Worm (Caenorhabditis elegans) whole organism, L4 larva: ENCODE data around the gene iffb-1.

Source experiments
- ama-1 ChIP-seq: fragments of 150-350 bp; optimal IDR thresholded peaks from 2 replicates; lab custom pipeline; 2014; ENCODE audit warnings: inconsistent platforms, mixed read lengths
- arid-1 ChIP-seq: fragments of 200-800 bp; sonication (Bioruptor generic); conservative IDR thresholded peaks from 2 replicates; pipeline ENCODE4 v1.3.6; 2022; ENCODE audit warnings: missing genetic modification reagents, missing genetic modification characterization, missing compliant biosample characterization
- dmd-9 ChIP-seq: fragments of 200-800 bp; sonication (Bioruptor generic); IDR thresholded peaks from 2 replicates; pipeline ENCODE4 v1.3.6; 2022; ENCODE audit warnings: missing genetic modification reagents, missing genetic modification characterization, missing compliant biosample characterization
- fkh-10 ChIP-seq: fragments of 150-350 bp; optimal IDR thresholded peaks from 2 replicates; lab custom pipeline; 2014; ENCODE audit warnings: missing biosample characterization, missing genetic modification reagents, missing genetic modification characterization
- mdl-1 ChIP-seq, 2 experiments: fragments of 150-350 bp in 1 of 2; sonication (generic microtip) in 1 of 2; optimal IDR thresholded peaks; 2 replicates each; lab custom pipeline; 2014 to 2017; ENCODE audit warnings: missing biosample characterization in 2 of 2, missing genetic modification characterization in 2 of 2
- nhr-77 ChIP-seq: fragments of 150-350 bp; optimal IDR thresholded peaks from 2 replicates; lab custom pipeline; 2014; ENCODE audit warnings: missing biosample characterization, missing genetic modification characterization
- snpc-4 ChIP-seq: fragments of 150-350 bp; optimal IDR thresholded peaks from 2 replicates; lab custom pipeline; 2014; ENCODE audit warnings: missing biosample characterization, missing genetic modification characterization
- ztf-11 ChIP-seq: fragments of 150-350 bp; optimal IDR thresholded peaks from 2 replicates; lab custom pipeline; 2014; ENCODE audit warnings: missing biosample characterization, missing genetic modification characterization

DNA sequence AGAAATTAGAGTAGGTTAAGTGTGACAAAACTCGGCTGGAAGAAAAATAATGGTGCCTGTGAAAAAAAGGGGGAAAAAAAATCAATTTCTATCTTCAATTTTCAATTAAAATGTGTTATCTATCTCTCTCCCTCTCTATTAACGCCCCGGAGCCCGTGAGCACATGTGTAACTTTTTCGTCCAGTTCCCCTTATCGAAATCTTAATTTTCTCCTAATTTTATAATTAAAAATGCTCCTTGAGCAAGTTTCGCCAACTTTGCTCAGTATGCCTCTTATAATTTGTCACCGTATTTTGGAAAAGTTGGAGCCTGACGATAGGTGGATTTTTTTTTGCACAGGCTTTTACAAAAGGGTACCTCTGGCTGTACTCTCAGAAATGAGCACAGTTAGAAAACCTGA is 6.2 kb upstream of the iffb-1 start, which contains the start of the genes fbxa-1 and Y54F10BM.20:
- TF ChIP-seq arid-1: no peak
- no peak for TF ChIP-seq fkh-10
- no peak for TF ChIP-seq nhr-77
- TF ChIP-seq ama-1 (lab: Kevin White, UChicago): no peak
- no peak for TF ChIP-seq mdl-1 (tag; optimal IDR thresholded peaks at IDR 0.05; lab: Kevin White, UChicago)
- no peak for TF ChIP-seq dmd-9 (GFP tag; lab: Robert Waterston, UW)
- no peak for TF ChIP-seq ztf-11
- no peak for TF ChIP-seq snpc-4
